Worm (Caenorhabditis elegans): ENCODE data around the gene T24H7.8.

DNA sequence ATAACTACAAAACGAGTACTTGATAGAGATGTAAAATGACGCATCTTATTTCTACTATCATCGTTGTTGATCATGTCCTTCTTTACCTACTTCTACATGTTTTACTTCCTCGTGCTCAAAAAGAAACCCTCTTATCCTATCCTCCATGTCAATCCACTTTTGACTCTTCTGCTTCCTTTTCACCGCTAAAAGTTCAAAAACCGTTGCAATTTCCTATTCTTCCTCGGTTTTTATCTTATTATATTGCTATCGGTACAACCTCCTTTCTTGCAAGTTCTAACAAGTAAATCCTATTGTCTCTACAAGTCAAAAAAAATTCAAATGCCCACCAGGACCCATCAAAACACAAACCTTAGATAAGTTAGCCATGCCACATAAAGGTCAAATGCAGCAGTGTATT is 34.6 kb upstream of the T24H7.8 start:
- TF ChIP-seq skn-1 (tag; optimal IDR thresholded peaks at IDR 0.05), result no peak
- TF ChIP-seq egl-27 (tag; optimal IDR thresholded peaks at IDR 0.05), result no peak
- no peak for TF ChIP-seq ceh-82 (tag; optimal IDR thresholded peaks at IDR 0.05)
- no peak for TF ChIP-seq ceh-28 (tag; optimal IDR thresholded peaks at IDR 0.05)
- TF ChIP-seq nhr-12 (tag; optimal IDR thresholded peaks at IDR 0.05), result no peak

All from whole organism, L3 larva.